Fruit fly (Drosophila melanogaster): ENCODE results near the gene CG46465.

DNA sequence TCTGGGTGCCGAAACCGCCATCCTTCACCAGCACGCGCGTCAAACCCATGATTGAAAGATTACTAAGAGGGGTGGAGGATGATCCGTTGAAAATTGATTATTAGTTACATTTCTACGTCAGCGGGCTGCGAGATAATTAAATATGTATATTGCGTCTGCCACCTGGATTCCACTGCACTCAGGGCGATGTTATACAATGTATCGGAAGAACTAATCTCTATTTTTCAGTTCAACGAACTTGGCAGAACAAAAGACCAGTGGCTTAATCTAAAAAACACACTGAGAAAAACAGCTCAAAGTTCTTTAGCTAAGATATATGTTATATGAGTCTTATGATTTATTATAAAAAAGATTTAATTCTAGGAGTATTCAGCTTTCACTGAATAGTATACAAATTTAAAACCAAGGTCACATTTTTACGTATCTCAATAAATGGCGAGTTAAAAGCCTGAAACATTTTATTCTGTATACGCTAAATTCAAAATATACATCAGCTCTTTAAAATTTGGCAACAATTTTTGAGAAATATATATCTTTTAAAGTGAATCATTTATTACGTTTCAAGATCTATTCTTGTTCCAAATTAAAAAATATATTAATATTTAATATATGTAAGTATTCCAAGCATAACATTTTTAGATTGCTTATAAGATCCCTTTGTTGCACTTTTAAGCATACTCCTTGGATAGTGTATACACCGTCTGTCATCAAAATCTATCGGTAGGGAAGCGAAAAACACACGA, 38.6 kb upstream of the CG46465 start:
- TF ChIP-seq CG7101 (tag; optimal IDR thresholded peaks at IDR 0.05): peak; percentile 28
- TF ChIP-seq kay (GFP tag; ENCODE audit: borderline replicate concordance): no peak
- TF ChIP-seq cnc (optimal IDR thresholded peaks at IDR 0.05): no peak
- TF ChIP-seq CG1620 (GFP tag; optimal IDR thresholded peaks at IDR 0.05): no peak
- TF ChIP-seq CG7045 (GFP tag; optimal IDR thresholded peaks at IDR 0.05): peak; percentile 15
- no peak for TF ChIP-seq Clk (GFP tag; optimal IDR thresholded peaks at IDR 0.05)
- no peak for TF ChIP-seq Mnt (GFP tag; optimal IDR thresholded peaks at IDR 0.05)
- TF ChIP-seq bab1 (GFP tag; optimal IDR thresholded peaks at IDR 0.05): no peak
- TF ChIP-seq pad (GFP tag; optimal IDR thresholded peaks at IDR 0.05): no peak
- no peak for TF ChIP-seq CG5204 (GFP tag; optimal IDR thresholded peaks at IDR 0.05)

Data from whole organism, adult.